Worm (Caenorhabditis elegans) whole organism, young adult: ENCODE data around the gene arl-8.
A peak's percentile ranks its signal among the peaks of the same experiment; 100 is the strongest.

Source experiments
- B0035.1 ChIP-seq: sonication (generic microtip); optimal IDR thresholded peaks from 2 replicates; lab custom pipeline; 2016; ENCODE audit warnings: missing genetic modification characterization, mild to moderate bottlenecking, missing compliant biosample characterization, missing genotype, missing genetic modification reagents
- B0336.3 ChIP-seq: fragments of 200-800 bp; sonication (Bioruptor generic); IDR thresholded peaks from 2 replicates; pipeline ENCODE4 v1.3.6; 2022; ENCODE audit warnings: missing genetic modification characterization, missing compliant biosample characterization
- F23B12.7 ChIP-seq: sonication (generic microtip); optimal IDR thresholded peaks from 2 replicates; lab custom pipeline; 2017; ENCODE audit warnings: missing genetic modification characterization, mild to moderate bottlenecking, missing compliant biosample characterization, antibody characterized with exemption, moderate library complexity; ENCODE audit not compliant: insufficient read depth
- F33H1.4 ChIP-seq: fragments of 200-800 bp; sonication (Bioruptor generic); IDR thresholded peaks from 2 replicates; pipeline ENCODE4 v1.3.6; 2022; ENCODE audit warnings: missing genetic modification reagents, missing genetic modification characterization, missing compliant biosample characterization
- F39B2.1 ChIP-seq: fragments of 200-800 bp; sonication (Bioruptor generic); IDR thresholded peaks from 2 replicates; pipeline ENCODE4 v1.3.6; 2022; ENCODE audit warnings: missing genetic modification reagents, missing genetic modification characterization, missing compliant biosample characterization
- Y53F4B.3 ChIP-seq: fragments of 200-800 bp; sonication (Bioruptor generic); IDR thresholded peaks from 2 replicates; pipeline ENCODE4 v1.3.6; 2022; ENCODE audit warnings: missing genetic modification reagents, missing genetic modification characterization, missing compliant biosample characterization
- Y53G8AR.9 ChIP-seq: fragments of 200-800 bp; sonication (Bioruptor generic); conservative IDR thresholded peaks from 2 replicates; pipeline ENCODE4 v1.3.6; 2022; ENCODE audit warnings: missing genetic modification reagents, missing genetic modification characterization, missing compliant biosample characterization
- Y67H2A.10 ChIP-seq: fragments of 200-800 bp; sonication (Bioruptor generic); conservative IDR thresholded peaks from 2 replicates; pipeline ENCODE4 v1.3.6; 2022; ENCODE audit warnings: missing genetic modification reagents, missing genetic modification characterization, missing compliant biosample characterization
- Y95B8A.8 ChIP-seq: fragments of 200-800 bp; sonication (Bioruptor generic); IDR thresholded peaks from 2 replicates; pipeline ENCODE4 v1.3.6; 2022; ENCODE audit warnings: missing genetic modification reagents, missing genetic modification characterization, missing compliant biosample characterization
- ama-1 ChIP-seq, 3 experiments: fragments of 150-350 bp in 1 of 3; sonication (generic microtip) in 2 of 3; optimal IDR thresholded peaks; 2 replicates each; lab custom pipeline; 2014 to 2018; ENCODE audit warnings: missing biosample characterization in 2 of 3, missing genetic modification characterization in 2 of 3, missing genetic modification reagents in 2 of 3
- aptf-2 ChIP-seq: fragments of 200-800 bp; sonication (Bioruptor generic); conservative IDR thresholded peaks from 2 replicates; pipeline ENCODE4 v1.3.6; 2022; ENCODE audit warnings: missing genetic modification reagents, missing genetic modification characterization, missing compliant biosample characterization
- athp-1 ChIP-seq: sonication (generic microtip); optimal IDR thresholded peaks from 2 replicates; lab custom pipeline; 2017; ENCODE audit warnings: mild to moderate bottlenecking, missing genetic modification characterization, missing compliant biosample characterization
- attf-6 ChIP-seq: fragments of 200-800 bp; sonication (Bioruptor generic); IDR thresholded peaks from 2 replicates; pipeline ENCODE4 v1.3.6; 2022; ENCODE audit warnings: missing genetic modification reagents, missing genetic modification characterization, missing compliant biosample characterization
- cebp-1 ChIP-seq, 2 experiments: fragments of 200-800 bp in 1 of 2; sonication (Bioruptor generic) in 1 of 2; sonication (generic microtip) in 1 of 2; IDR thresholded peaks in 1 of 2; optimal IDR thresholded peaks in 1 of 2; 2 replicates each; pipeline versions ENCODE4 v1.3.6 to Lab custom; 2017 to 2022; ENCODE audit warnings: missing compliant biosample characterization in 2 of 2, missing genetic modification characterization in 2 of 2, mild to moderate bottlenecking in 1 of 2, missing genetic modification reagents in 1 of 2, moderate library complexity in 1 of 2
- ceh-40 ChIP-seq: fragments of 200-800 bp; sonication (Bioruptor generic); IDR thresholded peaks from 2 replicates; pipeline ENCODE4 v1.3.6; 2022; ENCODE audit warnings: missing genetic modification characterization, missing compliant biosample characterization
- die-1 ChIP-seq: sonication (generic microtip); optimal IDR thresholded peaks from 2 replicates; lab custom pipeline; 2016; ENCODE audit warnings: missing genotype, mild to moderate bottlenecking, missing genetic modification characterization, missing compliant biosample characterization
- dox-1 ChIP-seq: fragments of 200-800 bp; sonication (Bioruptor generic); IDR thresholded peaks from 2 replicates; pipeline ENCODE4 v1.3.6; 2022; ENCODE audit warnings: missing genetic modification reagents, missing genetic modification characterization, missing compliant biosample characterization
- dpff-1 ChIP-seq: sonication (generic microtip); optimal IDR thresholded peaks from 2 replicates; lab custom pipeline; 2017; ENCODE audit warnings: mild to moderate bottlenecking, missing genetic modification characterization, missing compliant biosample characterization
- efl-1 ChIP-seq: fragments of 150-350 bp; optimal IDR thresholded peaks from 2 replicates; lab custom pipeline; 2014; ENCODE audit warnings: missing biosample characterization, missing genetic modification reagents, missing genetic modification characterization
- ekl-4 ChIP-seq: fragments of 200-800 bp; sonication (Bioruptor generic); IDR thresholded peaks from 2 replicates; pipeline ENCODE4 v1.3.6; 2022; ENCODE audit warnings: missing genetic modification reagents, missing genetic modification characterization, missing compliant biosample characterization
- hmg-1.2 ChIP-seq: fragments of 200-800 bp; sonication (Bioruptor generic); IDR thresholded peaks from 2 replicates; pipeline ENCODE4 v1.3.6; 2022; ENCODE audit warnings: missing genetic modification reagents, missing genetic modification characterization, missing compliant biosample characterization
- hsf-1 ChIP-seq: fragments of 200-800 bp; sonication (Bioruptor generic); IDR thresholded peaks from 2 replicates; pipeline ENCODE4 v1.3.6; 2022; ENCODE audit warnings: missing genetic modification reagents, missing genetic modification characterization, missing compliant biosample characterization
- let-526 ChIP-seq: fragments of 200-800 bp; sonication (Bioruptor generic); IDR thresholded peaks from 2 replicates; pipeline ENCODE4 v1.3.6; 2022; ENCODE audit warnings: missing genetic modification reagents, missing genetic modification characterization, missing compliant biosample characterization
- lin-26 ChIP-seq: fragments of 200-800 bp; sonication (Bioruptor generic); IDR thresholded peaks from 2 replicates; pipeline ENCODE4 v1.3.6; 2022; ENCODE audit warnings: missing genetic modification reagents, missing genetic modification characterization, missing compliant biosample characterization
- lin-35 ChIP-seq, 3 experiments: fragments of 150-350 bp in 2 of 3; sonication (generic microtip) in 1 of 3; optimal IDR thresholded peaks; 2 replicates each; lab custom pipeline; 2014 to 2018; ENCODE audit warnings: missing biosample characterization in 3 of 3, missing genetic modification characterization in 3 of 3, missing genetic modification reagents in 3 of 3
- madf-8 ChIP-seq: fragments of 200-800 bp; sonication (Bioruptor generic); conservative IDR thresholded peaks from 2 replicates; pipeline ENCODE4 v1.3.6; 2022; ENCODE audit warnings: missing genetic modification reagents, missing genetic modification characterization, missing compliant biosample characterization
- mcd-1 ChIP-seq: fragments of 200-800 bp; sonication (Bioruptor generic); IDR thresholded peaks from 2 replicates; pipeline ENCODE4 v1.3.6; 2022; ENCODE audit warnings: missing genetic modification reagents, missing genetic modification characterization, missing compliant biosample characterization
- nfya-2 ChIP-seq: fragments of 200-800 bp; sonication (Bioruptor generic); IDR thresholded peaks from 2 replicates; pipeline ENCODE4 v1.3.6; 2022; ENCODE audit warnings: missing genetic modification reagents, missing genetic modification characterization, missing compliant biosample characterization
- nfyb-1 ChIP-seq: fragments of 200-800 bp; sonication (Bioruptor generic); IDR thresholded peaks from 2 replicates; pipeline ENCODE4 v1.3.6; 2022; ENCODE audit warnings: missing genetic modification reagents, missing genetic modification characterization, missing compliant biosample characterization
- nhr-120 ChIP-seq: fragments of 200-800 bp; sonication (Bioruptor generic); IDR thresholded peaks from 2 replicates; pipeline ENCODE4 v1.3.6; 2022; ENCODE audit warnings: missing genetic modification characterization, missing compliant biosample characterization
- nhr-27 ChIP-seq: fragments of 200-800 bp; sonication (Bioruptor generic); optimal IDR thresholded peaks from 2 replicates; lab custom pipeline; 2018; ENCODE audit warnings: mild to moderate bottlenecking, missing genetic modification characterization, moderate library complexity, missing compliant biosample characterization
- nhr-80 ChIP-seq: sonication (generic microtip); optimal IDR thresholded peaks from 2 replicates; lab custom pipeline; 2016; ENCODE audit warnings: missing genetic modification characterization, missing compliant biosample characterization
- sea-2 ChIP-seq: fragments of 200-800 bp; sonication (Bioruptor generic); IDR thresholded peaks from 2 replicates; pipeline ENCODE4 v1.3.6; 2022; ENCODE audit warnings: missing genetic modification characterization, missing compliant biosample characterization
- snpc-1.1 ChIP-seq: sonication (generic microtip); optimal IDR thresholded peaks from 2 replicates; lab custom pipeline; 2017; ENCODE audit warnings: missing genetic modification characterization, mild to moderate bottlenecking, missing compliant biosample characterization, antibody characterized with exemption, moderate library complexity, missing genotype, missing genetic modification reagents; ENCODE audit not compliant: insufficient read depth
- snpc-1.3 ChIP-seq: sonication (generic microtip); optimal IDR thresholded peaks from 2 replicates; lab custom pipeline; 2017; ENCODE audit warnings: missing genetic modification characterization, mild to moderate bottlenecking, missing compliant biosample characterization, antibody characterized with exemption, moderate library complexity, missing genotype, missing genetic modification reagents; ENCODE audit not compliant: insufficient read depth
- snpc-4 ChIP-seq, 5 experiments: fragments of 150-350 bp in 1 of 5; sonication (generic microtip) in 4 of 5; optimal IDR thresholded peaks; 2 replicates each; lab custom pipeline; 2014 to 2018; ENCODE audit warnings: missing genetic modification characterization in 5 of 5, missing biosample characterization in 3 of 5, antibody characterized with exemption in 2 of 5, mild to moderate bottlenecking in 2 of 5, missing compliant biosample characterization in 2 of 5, missing genotype in 2 of 5, moderate library complexity in 2 of 5, missing genetic modification reagents in 1 of 5
- tbx-9 ChIP-seq: sonication (generic microtip); optimal IDR thresholded peaks from 2 replicates; lab custom pipeline; 2016; ENCODE audit warnings: borderline replicate concordance, missing genetic modification characterization, inconsistent platforms, missing compliant biosample characterization
- xnd-1 ChIP-seq: sonication (generic microtip); optimal IDR thresholded peaks from 2 replicates; lab custom pipeline; 2016; ENCODE audit warnings: missing genotype, missing genetic modification reagents, missing genetic modification characterization, missing compliant biosample characterization
- zfh-2 ChIP-seq: fragments of 200-800 bp; sonication (Bioruptor generic); conservative IDR thresholded peaks from 2 replicates; pipeline ENCODE4 v1.3.6; 2022; ENCODE audit warnings: missing genetic modification reagents, missing genetic modification characterization, missing compliant biosample characterization
- zim-3 ChIP-seq: sonication (generic microtip); optimal IDR thresholded peaks from 2 replicates; lab custom pipeline; 2017; ENCODE audit warnings: mild to moderate bottlenecking, missing genetic modification characterization, moderate library complexity, missing compliant biosample characterization
- ztf-22 ChIP-seq: fragments of 200-800 bp; sonication (Bioruptor generic); optimal IDR thresholded peaks from 2 replicates; lab custom pipeline; 2018; ENCODE audit warnings: mild to moderate bottlenecking, missing genetic modification characterization, moderate library complexity, missing compliant biosample characterization
- ztf-28 ChIP-seq: fragments of 200-800 bp; sonication (Bioruptor generic); IDR thresholded peaks from 2 replicates; pipeline ENCODE4 v1.3.6; 2022; ENCODE audit warnings: missing genetic modification reagents, missing genetic modification characterization, missing compliant biosample characterization

Gene arl-8

ce11 chrIV:14763938-14764718, 33.8 kb upstream of the arl-8 start:
- TF ChIP-seq cebp-1 (GFP tag; IDR thresholded peaks at IDR 0.05; lab: Robert Waterston, UW) (no peak), cebp-1 (tag; optimal IDR thresholded peaks at IDR 0.05; lab: Kevin White, UChicago) (peak; percentile 28), Y53G8AR.9 (GFP tag; lab: Robert Waterston, UW) (peak; percentile 30; the same call in 1 of the 2 replicates), ama-1 (optimal IDR thresholded peaks at IDR 0.05; lab: Kevin White, UChicago) (peak; percentile 70), ama-1 (GFP tag; optimal IDR thresholded peaks at IDR 0.05; lab: Kevin White, UChicago) (no peak), tbx-9 (tag; lab: Kevin White, UChicago) (no peak)

- TF ChIP-seq F39B2.1 (GFP tag; lab: Robert Waterston, UW) (0 out of 2 replicates have a peak, but pooled peaks have one; percentile 14), F23B12.7 (tag; lab: Kevin White, UChicago) (peak; percentile 38), nhr-27 (tag; lab: Kevin White, UChicago) (no peak), die-1 (peak; percentile 47), F33H1.4 (peak; percentile 72), madf-8 (GFP tag; lab: Robert Waterston, UW) (peak; percentile 99), lin-26 (GFP tag; lab: Robert Waterston, UW) (peak; percentile 88; the same call in 1 of the 2 replicates), nhr-80 (tag; lab: Kevin White, UChicago) (no peak), snpc-1.3 (tag; lab: Kevin White, UChicago) (peak; percentile 95), sea-2 (0 out of 2 replicates have a peak, but pooled peaks have one; percentile 49), Y95B8A.8 (GFP tag; lab: Robert Waterston, UW) (0 out of 2 replicates have a peak, but pooled peaks have one; percentile 47), B0336.3 (peak; percentile 91), athp-1 (peak; percentile 21), B0035.1 (tag; lab: Kevin White, UChicago) (no peak), xnd-1 (peak; percentile 98), snpc-4 (GFP tag; optimal IDR thresholded peaks at IDR 0.05; lab: Kevin White, UChicago) (peak; percentile 97), snpc-4 (tag; optimal IDR thresholded peaks at IDR 0.05; lab: Kevin White, UChicago) (peak; percentile 95 to 99 (median 98)), hsf-1 (GFP tag; lab: Robert Waterston, UW) (peak; percentile 57), zfh-2 (peak; percentile 67), ztf-22 (no peak), nfyb-1 (peak; percentile 68; the same call in 1 of the 2 replicates), dpff-1 (no peak), ekl-4 (GFP tag; lab: Robert Waterston, UW) (peak; percentile 71), lin-35 (GFP tag; optimal IDR thresholded peaks at IDR 0.05; lab: Kevin White, UChicago) (no peak), Y53F4B.3 (GFP tag; lab: Robert Waterston, UW) (peak; percentile 72), zim-3 (tag; lab: Kevin White, UChicago) (no peak), attf-6 (GFP tag; lab: Robert Waterston, UW) (peak; percentile 100), nhr-120 (GFP tag; lab: Robert Waterston, UW) (no peak), dox-1 (GFP tag; lab: Robert Waterston, UW) (peak; percentile 85), mcd-1 (GFP tag; lab: Robert Waterston, UW) (peak; percentile 76), let-526 (GFP tag; lab: Robert Waterston, UW) (no peak), ztf-28 (peak; percentile 72; the same call in 1 of the 2 replicates), snpc-1.1 (tag; lab: Kevin White, UChicago) (peak; percentile 96), nfya-2 (0 out of 2 replicates have a peak, but pooled peaks have one; percentile 43), Y67H2A.10 (GFP tag; lab: Robert Waterston, UW) (0 out of 2 replicates have a peak, but pooled peaks have one; percentile 32), aptf-2 (GFP tag; lab: Robert Waterston, UW) (peak; percentile 52; the same call in 1 of the 2 replicates), hmg-1.2 (GFP tag; lab: Robert Waterston, UW) (peak; percentile 97), efl-1 (peak; percentile 25), ceh-40 (GFP tag; lab: Robert Waterston, UW) (0 out of 2 replicates have a peak, but pooled peaks have one; percentile 31)
These were observed 33.2 kb upstream of the arl-8 start for ce11 chrIV:14764719-14765173.
